Worm (Caenorhabditis elegans) whole organism, L3 larva: ENCODE data around the gene ZK892.6.

ENCODE experiments used
- R02D3.7 ChIP-seq: fragments of 150-350 bp; optimal IDR thresholded peaks from 2 replicates; lab custom pipeline; 2014; ENCODE audit warnings: missing biosample characterization, missing genetic modification characterization
- ZK546.5 ChIP-seq: sonication (generic microtip); optimal IDR thresholded peaks from 2 replicates; lab custom pipeline; 2017; ENCODE audit warnings: missing biosample characterization, missing genetic modification characterization
- ama-1 ChIP-seq: fragments of 150-350 bp; optimal IDR thresholded peaks from 2 replicates; lab custom pipeline; 2018
- elt-3 ChIP-seq, 3 experiments: fragments of 150-350 bp in 1 of 3; sonication (generic microtip) in 2 of 3; optimal IDR thresholded peaks; 2 replicates in 2 of 3; 4 replicates in 1 of 3; lab custom pipeline; 2014 to 2017; ENCODE audit warnings: missing biosample characterization in 3 of 3, missing genetic modification characterization in 3 of 3
- nhr-28 ChIP-seq: fragments of 150-350 bp; optimal IDR thresholded peaks from 2 replicates; lab custom pipeline; 2014; ENCODE audit warnings: missing biosample characterization, missing genetic modification characterization
- nhr-77 ChIP-seq: fragments of 150-350 bp; optimal IDR thresholded peaks from 2 replicates; lab custom pipeline; 2014; ENCODE audit warnings: missing biosample characterization, missing genetic modification characterization
- tbx-2 ChIP-seq: sonication (generic microtip); optimal IDR thresholded peaks from 2 replicates; lab custom pipeline; 2016; ENCODE audit warnings: mild to moderate bottlenecking, missing genetic modification characterization, missing compliant biosample characterization
- ztf-4 ChIP-seq: fragments of 150-350 bp; optimal IDR thresholded peaks from 2 replicates; lab custom pipeline; 2014; ENCODE audit warnings: missing biosample characterization, missing genetic modification characterization

DNA sequence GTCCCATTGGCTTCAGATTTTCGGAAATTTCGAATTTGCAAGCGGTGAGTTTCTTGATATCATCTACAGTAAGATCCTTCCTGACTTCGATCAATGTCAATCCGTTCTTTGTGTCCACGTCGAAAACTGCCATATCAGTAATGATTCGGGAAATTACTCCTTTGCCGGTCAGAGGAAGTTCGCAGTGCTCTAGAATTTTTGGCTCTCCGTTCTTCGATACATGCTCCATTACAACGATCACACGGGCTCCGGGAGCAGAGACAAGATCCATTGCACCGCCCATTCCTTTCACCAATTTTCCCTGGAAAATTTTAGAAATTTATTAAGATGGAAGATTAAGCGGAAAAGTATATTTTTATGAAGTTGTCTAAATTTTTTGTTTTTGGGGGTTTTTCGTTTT is 45.4 kb downstream of the ZK892.6 start:
- TF ChIP-seq tbx-2, result no peak
- TF ChIP-seq nhr-77 (tag; lab: Kevin White, UChicago), result no peak
- no peak for TF ChIP-seq elt-3 (tag; optimal IDR thresholded peaks at IDR 0.05; lab: Kevin White, UChicago)
- TF ChIP-seq ZK546.5 (tag; lab: Kevin White, UChicago), result no peak
- no peak for TF ChIP-seq ztf-4 (tag; lab: Kevin White, UChicago)
- TF ChIP-seq nhr-28, result no peak
- peak; percentile 86 for TF ChIP-seq ama-1
- no peak for TF ChIP-seq R02D3.7 (tag; lab: Kevin White, UChicago)
